Worm (Caenorhabditis elegans) whole organism, early embryonic: ENCODE results near the gene T15B7.14.

Experiments
- F13C5.2 ChIP-seq: sonication (generic microtip); optimal IDR thresholded peaks from 2 replicates; lab custom pipeline; 2017; ENCODE audit warnings: mild to moderate bottlenecking, missing genetic modification characterization, inconsistent platforms, missing compliant biosample characterization
- ama-1 ChIP-seq: fragments of 150-350 bp; optimal IDR thresholded peaks from 2 replicates; lab custom pipeline; 2014
- ceh-36 ChIP-seq: sonication (generic microtip); optimal IDR thresholded peaks from 2 replicates; lab custom pipeline; 2016; ENCODE audit warnings: missing genetic modification characterization, inconsistent platforms, missing compliant biosample characterization
- flt-1 ChIP-seq: fragments of 200-800 bp; sonication (Bioruptor generic); IDR thresholded peaks from 2 replicates; pipeline ENCODE4 v1.3.6; 2022; ENCODE audit warnings: missing genetic modification characterization, missing compliant biosample characterization
- hmbx-1 ChIP-seq: sonication (generic microtip); optimal IDR thresholded peaks from 2 replicates; lab custom pipeline; 2016; ENCODE audit warnings: mild to moderate bottlenecking, missing genetic modification characterization, missing compliant biosample characterization
- pes-1 ChIP-seq: fragments of 200-800 bp; sonication (Bioruptor generic); IDR thresholded peaks from 2 replicates; pipeline ENCODE4 v1.3.6; 2022; ENCODE audit warnings: missing genetic modification reagents, missing genetic modification characterization, missing compliant biosample characterization
- sea-1 ChIP-seq: fragments of 200-800 bp; sonication (Bioruptor generic); conservative IDR thresholded peaks from 2 replicates; pipeline ENCODE4 v1.3.6; 2022; ENCODE audit warnings: missing genetic modification characterization, missing compliant biosample characterization
- tbx-11 ChIP-seq: fragments of 200-800 bp; sonication (Bioruptor generic); IDR thresholded peaks from 2 replicates; pipeline ENCODE4 v1.3.6; 2022; ENCODE audit warnings: missing genetic modification characterization, missing compliant biosample characterization
- tra-4 ChIP-seq: sonication (generic microtip); optimal IDR thresholded peaks from 2 replicates; lab custom pipeline; 2017; ENCODE audit warnings: missing genetic modification characterization, missing compliant biosample characterization

- TF ChIP-seq tra-4 (tag; lab: Kevin White, UChicago) (no peak), tbx-11 (no peak), ama-1 (no peak), F13C5.2 (tag; lab: Kevin White, UChicago) (no peak), pes-1 (GFP tag; lab: Robert Waterston, UW) (no peak), flt-1 (GFP tag; lab: Robert Waterston, UW) (no peak), sea-1 (GFP tag; lab: Robert Waterston, UW) (no peak), hmbx-1 (tag; lab: Kevin White, UChicago) (no peak), ceh-36 (no peak)
Measured at ce11 chrV:6806340-6806739, 28.8 kb downstream of the T15B7.14 start, which contains the start of gene dmsr-12.
